Worm (Caenorhabditis elegans) whole organism, L2 larva: ENCODE results near the gene eng-1.
A peak's percentile ranks its signal among the peaks of the same experiment; 100 is the strongest.

ENCODE experiments used
- F13H6.1 ChIP-seq: sonication (generic microtip); optimal IDR thresholded peaks from 2 replicates; lab custom pipeline; 2016; ENCODE audit warnings: missing genetic modification characterization, missing compliant biosample characterization
- R02D3.7 ChIP-seq: fragments of 150-350 bp; optimal IDR thresholded peaks from 2 replicates; lab custom pipeline; 2014; ENCODE audit warnings: missing biosample characterization, missing genetic modification characterization
- ZK546.5 ChIP-seq: sonication (generic microtip); optimal IDR thresholded peaks from 2 replicates; lab custom pipeline; 2017; ENCODE audit warnings: missing biosample characterization, missing genetic modification characterization
- alr-1 ChIP-seq: fragments of 150-350 bp; optimal IDR thresholded peaks from 2 replicates; lab custom pipeline; 2014; ENCODE audit warnings: missing biosample characterization, missing genetic modification characterization
- aly-2 ChIP-seq: fragments of 150-350 bp; optimal IDR thresholded peaks from 2 replicates; lab custom pipeline; 2014; ENCODE audit warnings: missing biosample characterization, missing genetic modification characterization
- blmp-1 ChIP-seq: sonication (generic microtip); optimal IDR thresholded peaks from 2 replicates; lab custom pipeline; 2017; ENCODE audit warnings: missing genetic modification characterization, mild to moderate bottlenecking, missing compliant biosample characterization, antibody characterized with exemption, moderate library complexity; ENCODE audit not compliant: insufficient read depth
- ceh-16 ChIP-seq: fragments of 150-350 bp; optimal IDR thresholded peaks from 2 replicates; lab custom pipeline; 2014; ENCODE audit warnings: missing biosample characterization, missing genetic modification characterization
- ceh-82 ChIP-seq: fragments of 150-350 bp; optimal IDR thresholded peaks from 2 replicates; lab custom pipeline; 2014; ENCODE audit warnings: missing biosample characterization, missing genetic modification characterization
- crh-2 ChIP-seq: sonication (generic microtip); optimal IDR thresholded peaks from 2 replicates; lab custom pipeline; 2017; ENCODE audit warnings: missing biosample characterization, missing genetic modification characterization
- dmd-4 ChIP-seq: sonication (generic microtip); optimal IDR thresholded peaks from 2 replicates; lab custom pipeline; 2017; ENCODE audit warnings: missing biosample characterization, missing genetic modification characterization
- elt-1 ChIP-seq: fragments of 150-350 bp; optimal IDR thresholded peaks from 2 replicates; lab custom pipeline; 2014; ENCODE audit warnings: missing biosample characterization, missing genetic modification characterization
- elt-3 ChIP-seq: sonication (generic microtip); optimal IDR thresholded peaks from 2 replicates; lab custom pipeline; 2017; ENCODE audit warnings: missing biosample characterization, missing genetic modification characterization
- fos-1 ChIP-seq: fragments of 150-350 bp; optimal IDR thresholded peaks from 2 replicates; lab custom pipeline; 2014; ENCODE audit warnings: missing biosample characterization, missing genetic modification characterization
- lin-11 ChIP-seq: fragments of 150-350 bp; sonication (generic microtip); optimal IDR thresholded peaks from 2 replicates; lab custom pipeline; 2014; ENCODE audit warnings: missing biosample characterization, missing genetic modification characterization, inconsistent platforms, mixed read lengths
- lin-13 ChIP-seq: fragments of 150-350 bp; optimal IDR thresholded peaks from 2 replicates; lab custom pipeline; 2014; ENCODE audit warnings: missing biosample characterization, missing genetic modification reagents, missing genetic modification characterization
- lin-39 ChIP-seq: fragments of 150-350 bp; optimal IDR thresholded peaks from 2 replicates; lab custom pipeline; 2014; ENCODE audit warnings: missing biosample characterization, missing genetic modification reagents, missing genetic modification characterization
- lsy-2 ChIP-seq, 2 experiments: fragments of 150-350 bp in 1 of 2; sonication (generic microtip) in 1 of 2; optimal IDR thresholded peaks; 2 replicates each; lab custom pipeline; 2014 to 2017; ENCODE audit warnings: missing biosample characterization in 2 of 2, missing genetic modification characterization in 2 of 2
- mab-5 ChIP-seq: fragments of 150-350 bp; optimal IDR thresholded peaks from 2 replicates; lab custom pipeline; 2014; ENCODE audit warnings: missing biosample characterization, missing genetic modification characterization
- mdl-1 ChIP-seq, 2 experiments: fragments of 150-350 bp in 1 of 2; sonication (generic microtip) in 1 of 2; optimal IDR thresholded peaks; 2 replicates each; lab custom pipeline; 2017; ENCODE audit warnings: missing biosample characterization in 2 of 2, missing genetic modification characterization in 2 of 2
- nhr-11 ChIP-seq: fragments of 150-350 bp; optimal IDR thresholded peaks from 2 replicates; lab custom pipeline; 2014; ENCODE audit warnings: missing biosample characterization, missing genetic modification characterization
- nhr-12 ChIP-seq: fragments of 150-350 bp; optimal IDR thresholded peaks from 2 replicates; lab custom pipeline; 2014; ENCODE audit warnings: missing biosample characterization, missing genetic modification characterization
- nhr-129 ChIP-seq: fragments of 150-350 bp; optimal IDR thresholded peaks from 2 replicates; lab custom pipeline; 2014; ENCODE audit warnings: missing biosample characterization, missing genetic modification characterization
- nhr-21 ChIP-seq: fragments of 150-350 bp; optimal IDR thresholded peaks from 2 replicates; lab custom pipeline; 2014; ENCODE audit warnings: missing biosample characterization, missing genetic modification characterization
- nhr-237 ChIP-seq: fragments of 150-350 bp; optimal IDR thresholded peaks from 2 replicates; lab custom pipeline; 2014; ENCODE audit warnings: missing biosample characterization, missing genetic modification characterization
- nhr-25 ChIP-seq: fragments of 150-350 bp; sonication (generic microtip); optimal IDR thresholded peaks from 3 replicates; lab custom pipeline; 2014; ENCODE audit warnings: missing biosample characterization, missing genetic modification characterization
- nhr-6 ChIP-seq: fragments of 150-350 bp; optimal IDR thresholded peaks from 2 replicates; lab custom pipeline; 2014; ENCODE audit warnings: missing biosample characterization, missing genetic modification characterization
- nhr-77 ChIP-seq: fragments of 150-350 bp; optimal IDR thresholded peaks from 2 replicates; lab custom pipeline; 2014; ENCODE audit warnings: missing biosample characterization, missing genetic modification characterization
- peb-1 ChIP-seq: fragments of 150-350 bp; optimal IDR thresholded peaks from 2 replicates; lab custom pipeline; 2014; ENCODE audit warnings: missing biosample characterization, missing genetic modification characterization
- sem-4 ChIP-seq: fragments of 150-350 bp; optimal IDR thresholded peaks from 2 replicates; lab custom pipeline; 2014; ENCODE audit warnings: missing biosample characterization, missing genetic modification reagents, missing genetic modification characterization
- sma-3 ChIP-seq: sonication (generic microtip); optimal IDR thresholded peaks from 2 replicates; lab custom pipeline; 2016; ENCODE audit warnings: missing genetic modification reagents, missing genetic modification characterization, missing compliant biosample characterization
- sma-9 ChIP-seq, 2 experiments: fragments of 150-350 bp in 1 of 2; sonication (generic microtip) in 1 of 2; optimal IDR thresholded peaks; 2 replicates each; lab custom pipeline; 2014 to 2016; ENCODE audit warnings: missing genetic modification characterization in 2 of 2, mild to moderate bottlenecking in 1 of 2, missing biosample characterization in 1 of 2, missing compliant biosample characterization in 1 of 2, missing genetic modification reagents in 1 of 2, moderate library complexity in 1 of 2
- snpc-4 ChIP-seq: fragments of 150-350 bp; optimal IDR thresholded peaks from 2 replicates; lab custom pipeline; 2014; ENCODE audit warnings: missing biosample characterization, missing genetic modification characterization
- unc-39 ChIP-seq: fragments of 150-350 bp; optimal IDR thresholded peaks from 2 replicates; lab custom pipeline; 2014; ENCODE audit warnings: missing biosample characterization, missing genetic modification characterization
- unc-55 ChIP-seq: fragments of 150-350 bp; sonication (generic microtip); optimal IDR thresholded peaks from 3 replicates; lab custom pipeline; 2014; ENCODE audit warnings: missing biosample characterization, missing genetic modification reagents, missing genetic modification characterization
- ztf-1 ChIP-seq: fragments of 200-800 bp; sonication (Bioruptor generic); conservative IDR thresholded peaks from 2 replicates; pipeline ENCODE4 v1.3.6; 2022; ENCODE audit warnings: missing genetic modification characterization, missing compliant biosample characterization
- ztf-11 ChIP-seq: sonication (generic microtip); optimal IDR thresholded peaks from 2 replicates; lab custom pipeline; 2017; ENCODE audit warnings: missing biosample characterization, missing genetic modification characterization
- ztf-4 ChIP-seq: fragments of 150-350 bp; optimal IDR thresholded peaks from 2 replicates; lab custom pipeline; 2014; ENCODE audit warnings: missing biosample characterization, missing genetic modification characterization

The eng-1 gene

DNA sequence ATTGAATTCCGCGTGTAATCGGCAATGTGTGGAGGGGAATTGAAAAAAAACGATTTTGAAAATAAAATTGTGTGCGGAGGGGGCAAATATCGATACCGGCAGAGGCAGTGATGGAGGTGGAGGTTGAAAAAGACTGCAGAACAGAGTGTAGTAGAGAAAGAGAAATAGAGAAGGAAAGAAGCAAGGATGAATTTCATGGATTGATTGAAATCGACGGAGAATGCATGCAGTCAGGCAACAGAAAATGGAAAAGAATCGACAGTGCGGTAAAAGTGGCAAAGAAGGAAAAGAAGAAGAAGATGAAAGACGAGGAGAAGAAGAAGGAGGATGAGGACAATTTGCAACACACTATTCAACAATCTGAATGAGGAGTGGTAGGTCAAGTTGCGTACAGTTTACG is 31.5 kb downstream of the eng-1 start, which contains the start of gene W04D12.1 (continued):
- no peak for TF ChIP-seq ztf-11 (tag; lab: Kevin White, UChicago)
- TF ChIP-seq, all 48 proteins: peak for 7

DNA sequence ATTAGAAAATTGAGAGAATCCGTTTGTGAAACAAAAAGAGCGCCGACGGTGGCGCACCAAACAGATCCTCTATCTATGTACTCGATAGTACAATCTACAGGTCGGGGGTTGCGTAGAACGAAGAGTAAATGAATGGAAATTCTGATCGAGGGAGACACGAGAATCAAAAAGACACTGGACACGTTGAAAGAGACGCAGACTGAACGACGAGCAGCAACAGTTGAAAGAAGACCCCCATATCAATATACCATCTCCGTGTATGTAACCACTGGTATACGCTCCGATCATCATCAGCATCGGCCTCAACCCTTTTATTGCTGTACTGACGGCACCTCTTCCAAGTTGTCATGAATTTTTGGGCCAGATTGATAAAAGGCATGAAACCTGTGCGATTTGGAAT is 32.0 kb downstream of the eng-1 start:
- TF ChIP-seq lin-11 (tag; lab: Kevin White, UChicago) (no peak), unc-55 (no peak), nhr-129 (tag; lab: Kevin White, UChicago) (peak; percentile 9), unc-39 (tag; lab: Kevin White, UChicago) (no peak), nhr-25 (tag; lab: Kevin White, UChicago) (peak; percentile 5), F13H6.1 (tag; lab: Kevin White, UChicago) (no peak), sma-9 (GFP tag; optimal IDR thresholded peaks at IDR 0.05; lab: Kevin White, UChicago) (peak; percentile 55), sma-9 (tag; optimal IDR thresholded peaks at IDR 0.05; lab: Kevin White, UChicago) (no peak), sem-4 (tag; lab: Kevin White, UChicago) (no peak), ztf-11 (tag; lab: Kevin White, UChicago) (no peak), peb-1 (tag; lab: Kevin White, UChicago) (no peak), aly-2 (tag; lab: Kevin White, UChicago) (no peak), ZK546.5 (tag; lab: Kevin White, UChicago) (no peak), mab-5 (no peak), snpc-4 (tag; lab: Kevin White, UChicago) (no peak), lin-39 (tag; lab: Kevin White, UChicago) (no peak), ztf-1 (GFP tag; lab: Robert Waterston, UW) (no peak), nhr-12 (tag; lab: Kevin White, UChicago) (no peak), nhr-77 (no peak), elt-1 (tag; lab: Kevin White, UChicago) (peak; percentile 79), ceh-16 (tag; lab: Kevin White, UChicago) (peak; percentile 29), ceh-82 (tag; lab: Kevin White, UChicago) (no peak), nhr-21 (tag; lab: Kevin White, UChicago) (no peak), dmd-4 (tag; lab: Kevin White, UChicago) (no peak), crh-2 (tag; lab: Kevin White, UChicago) (peak; percentile 21)

DNA sequence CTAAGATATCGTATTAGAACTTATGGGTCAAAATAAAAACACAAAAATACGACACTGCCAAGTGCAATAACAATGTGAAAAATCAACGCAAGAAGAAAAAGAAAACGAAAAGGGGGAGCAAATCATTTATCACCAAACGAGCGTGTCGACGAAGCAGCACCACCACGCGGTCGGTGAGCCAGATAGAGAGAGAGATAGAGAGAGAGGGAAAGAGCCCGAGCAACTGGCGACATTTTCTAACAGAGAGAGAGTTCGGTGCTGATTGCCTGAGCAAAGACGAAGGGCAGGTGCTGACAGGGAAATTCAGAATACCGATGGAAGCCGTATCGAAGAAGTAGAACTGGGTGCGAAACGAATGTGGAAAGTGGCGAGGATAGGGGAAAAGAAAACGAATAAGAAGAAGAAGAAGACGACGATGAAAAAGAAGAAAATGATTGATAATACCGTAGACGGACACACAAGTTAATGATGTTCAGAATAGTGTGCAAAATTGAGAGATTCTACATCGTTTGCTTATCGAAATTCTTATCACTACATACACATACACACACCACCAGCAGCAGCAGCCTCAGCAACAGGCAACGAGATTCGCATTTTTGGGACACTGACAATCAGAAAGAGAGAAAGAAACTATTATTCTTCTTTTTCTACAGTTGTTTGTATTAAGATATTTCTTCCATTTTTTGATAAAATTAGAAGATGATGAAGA is 33.0 kb downstream of the eng-1 start:
- TF ChIP-seq sma-9 (GFP tag; optimal IDR thresholded peaks at IDR 0.05; lab: Kevin White, UChicago) (peak; percentile 48), sma-9 (tag; optimal IDR thresholded peaks at IDR 0.05; lab: Kevin White, UChicago) (no peak), fos-1 (tag; lab: Kevin White, UChicago) (peak; percentile 85), crh-2 (tag; lab: Kevin White, UChicago) (peak; percentile 57), blmp-1 (peak; percentile 37), nhr-237 (tag; lab: Kevin White, UChicago) (no peak), nhr-25 (tag; lab: Kevin White, UChicago) (no peak), dmd-4 (tag; lab: Kevin White, UChicago) (no peak), nhr-129 (tag; lab: Kevin White, UChicago) (peak; percentile 38), nhr-21 (tag; lab: Kevin White, UChicago) (peak; percentile 52), ztf-4 (tag; lab: Kevin White, UChicago) (peak; percentile 50), sma-3 (GFP tag; lab: Kevin White, UChicago) (peak; percentile 39), F13H6.1 (tag; lab: Kevin White, UChicago) (peak; percentile 23)

DNA sequence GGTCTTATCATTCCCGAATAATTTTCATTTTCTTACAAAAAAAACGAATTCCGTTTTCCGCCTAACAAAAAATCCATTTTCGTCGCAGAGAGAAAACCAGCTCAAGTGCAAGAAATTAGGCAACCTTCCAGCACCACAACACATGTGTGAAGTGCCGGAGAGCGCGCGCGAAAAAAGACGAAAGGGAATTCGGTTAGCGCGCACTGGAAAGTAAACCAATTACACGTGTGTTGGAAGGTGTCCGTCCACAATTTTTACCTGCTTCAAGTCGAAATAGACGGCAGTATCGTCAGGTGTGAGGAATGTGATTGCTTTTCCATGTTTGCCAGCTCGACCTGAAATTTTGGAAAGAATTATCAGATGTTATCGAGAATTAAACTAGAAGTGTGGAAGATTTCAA is 33.6 kb downstream of the eng-1 start:
- TF ChIP-seq mab-5 (no peak), lin-11 (tag; lab: Kevin White, UChicago) (no peak), nhr-25 (tag; lab: Kevin White, UChicago) (no peak), lsy-2 (tag; optimal IDR thresholded peaks at IDR 0.05; lab: Kevin White, UChicago) (no peak), nhr-129 (tag; lab: Kevin White, UChicago) (no peak), ceh-16 (tag; lab: Kevin White, UChicago) (no peak), fos-1 (tag; lab: Kevin White, UChicago) (no peak)
- TF ChIP-seq, all 48 proteins: peak for 0

DNA sequence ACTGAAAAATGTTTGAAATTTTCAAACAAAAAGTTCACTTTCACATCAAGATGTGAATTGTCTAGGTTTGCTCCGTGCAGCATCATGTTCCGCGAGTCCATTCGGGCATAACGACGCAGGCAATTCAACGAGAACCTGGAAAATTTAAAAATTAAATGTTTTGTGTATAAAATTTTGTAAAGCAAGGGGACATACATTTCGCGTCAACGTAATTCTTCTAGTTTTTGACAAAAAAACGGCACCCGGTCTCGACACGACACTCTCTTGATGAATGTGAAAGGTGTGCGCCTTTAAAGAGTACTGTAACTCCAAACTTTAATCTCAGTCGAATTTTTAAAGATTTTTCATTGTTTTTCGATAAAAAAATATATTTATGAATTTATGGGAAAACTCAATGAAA is 34.2 kb downstream of the eng-1 start, which contains the start of gene R12B2.6:
TSS of gene R12B2.6 (minus strand) at position 101 of the 400 bp plus-strand sequence.
- TF ChIP-seq nhr-6, result no peak
- TF ChIP-seq lin-13 (GFP tag; lab: Kevin White, UChicago), result no peak
- no peak for TF ChIP-seq ztf-4 (tag; lab: Kevin White, UChicago)
- no peak for TF ChIP-seq alr-1
- no peak for TF ChIP-seq snpc-4 (tag; lab: Kevin White, UChicago)
- no peak for TF ChIP-seq peb-1 (tag; lab: Kevin White, UChicago)
- no peak for TF ChIP-seq unc-39 (tag; lab: Kevin White, UChicago)
- no peak for TF ChIP-seq fos-1 (tag; lab: Kevin White, UChicago)
- TF ChIP-seq nhr-12 (tag; lab: Kevin White, UChicago), result no peak
- TF ChIP-seq nhr-21 (tag; lab: Kevin White, UChicago), result no peak
- TF ChIP-seq nhr-11 (tag; lab: Kevin White, UChicago), result no peak
- no peak for TF ChIP-seq crh-2 (tag; lab: Kevin White, UChicago)
- no peak for TF ChIP-seq mdl-1 (tag; optimal IDR thresholded peaks at IDR 0.05; lab: Kevin White, UChicago)
- no peak for TF ChIP-seq elt-3 (tag; lab: Kevin White, UChicago)
- TF ChIP-seq R02D3.7 (tag; lab: Kevin White, UChicago), result no peak
- no peak for TF ChIP-seq nhr-77
- no peak for TF ChIP-seq lin-39 (tag; lab: Kevin White, UChicago)
- no peak for TF ChIP-seq dmd-4 (tag; lab: Kevin White, UChicago)
- no peak for TF ChIP-seq elt-1 (tag; lab: Kevin White, UChicago)
- no peak for TF ChIP-seq lin-11 (tag; lab: Kevin White, UChicago)
